Worm (Caenorhabditis elegans) whole organism, late embryonic: Measurements from ENCODE around the gene wrt-4.

Source experiments
- C08G9.2 ChIP-seq: sonication (generic microtip); optimal IDR thresholded peaks from 2 replicates; lab custom pipeline; 2016; ENCODE audit warnings: mild to moderate bottlenecking, missing genetic modification characterization, moderate library complexity, missing compliant biosample characterization
- ama-1 ChIP-seq: fragments of 150-350 bp; optimal IDR thresholded peaks from 2 replicates; lab custom pipeline; 2014
- ceh-48 ChIP-seq: sonication (generic microtip); optimal IDR thresholded peaks from 2 replicates; lab custom pipeline; 2016; ENCODE audit warnings: missing genetic modification characterization, inconsistent platforms, missing compliant biosample characterization
- ets-4 ChIP-seq: sonication (generic microtip); optimal IDR thresholded peaks from 2 replicates; lab custom pipeline; 2016; ENCODE audit warnings: missing genetic modification characterization, missing compliant biosample characterization
- hlh-13 ChIP-seq: fragments of 200-800 bp; sonication (Bioruptor generic); optimal IDR thresholded peaks from 2 replicates; lab custom pipeline; 2018; ENCODE audit warnings: mild to moderate bottlenecking, missing genetic modification characterization, missing compliant biosample characterization
- nfya-1 ChIP-seq: sonication (generic microtip); optimal IDR thresholded peaks from 2 replicates; lab custom pipeline; 2017; ENCODE audit warnings: missing genetic modification characterization, mild to moderate bottlenecking, missing compliant biosample characterization, antibody characterized with exemption, moderate library complexity
- nhr-11 ChIP-seq: fragments of 150-350 bp; optimal IDR thresholded peaks from 2 replicates; lab custom pipeline; 2014; ENCODE audit warnings: missing biosample characterization, missing genetic modification characterization
- pag-3 ChIP-seq: sonication (generic microtip); optimal IDR thresholded peaks from 2 replicates; lab custom pipeline; 2016; ENCODE audit warnings: missing compliant biosample characterization, missing genetic modification characterization, borderline replicate concordance
- pha-4 ChIP-seq: fragments of 150-350 bp; optimal IDR thresholded peaks from 2 replicates; lab custom pipeline; 2018; ENCODE audit warnings: missing biosample characterization, missing genetic modification reagents, missing genetic modification characterization
- sdc-2 ChIP-seq: sonication (generic microtip); optimal IDR thresholded peaks from 2 replicates; lab custom pipeline; 2016; ENCODE audit warnings: missing genotype, missing genetic modification characterization, missing compliant biosample characterization
- tbx-2 ChIP-seq: sonication (generic microtip); optimal IDR thresholded peaks from 2 replicates; lab custom pipeline; 2016; ENCODE audit warnings: missing genetic modification characterization, missing compliant biosample characterization

DNA sequence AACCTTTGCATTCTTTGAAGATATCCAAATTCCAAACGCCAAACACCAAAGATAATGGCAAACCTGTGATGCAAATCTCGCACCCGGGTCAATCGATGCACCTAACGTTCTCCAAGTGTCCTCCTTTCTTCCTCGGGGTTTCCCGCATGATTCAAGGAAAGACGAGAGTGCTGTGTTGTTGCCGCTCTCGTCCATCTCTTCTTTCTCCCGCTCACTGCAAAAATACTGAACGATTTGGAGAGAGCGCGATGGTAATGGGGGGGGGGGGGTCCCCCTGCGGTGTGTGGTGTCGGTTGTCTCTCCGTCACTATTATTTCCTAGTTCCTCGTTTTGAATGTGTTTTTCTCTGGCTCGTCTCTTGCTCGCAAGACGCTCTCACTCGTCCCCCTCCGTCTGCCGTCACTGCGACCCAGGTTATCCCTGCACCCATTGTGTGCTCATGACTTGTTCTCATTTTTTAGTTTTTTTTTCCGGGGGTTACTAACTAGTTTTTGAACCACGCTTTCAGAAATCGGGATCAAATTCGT lies 49.6 kb downstream of the wrt-4 start:
- TF ChIP-seq sdc-2 (tag; lab: Kevin White, UChicago) (peak; percentile 86), hlh-13 (GFP tag; lab: Kevin White, UChicago) (no peak), nfya-1 (tag; lab: Kevin White, UChicago) (peak; percentile 82), tbx-2 (tag; lab: Kevin White, UChicago) (peak; percentile 94), ama-1 (lab: Kevin White, UChicago) (no peak), ceh-48 (tag; lab: Kevin White, UChicago) (no peak), pag-3 (tag; lab: Kevin White, UChicago) (no peak), nhr-11 (no peak), pha-4 (tag; lab: Kevin White, UChicago) (no peak), C08G9.2 (tag; lab: Kevin White, UChicago) (no peak), ets-4 (tag; lab: Kevin White, UChicago) (peak; percentile 59)
